Worm (Caenorhabditis elegans): Measurements from ENCODE around the gene T28A11.13.

Gene T28A11.13

ce11 chrV:3230150-3230549, 19.9 kb downstream of the T28A11.13 start:
- TF ChIP-seq T20F7.1 (GFP tag; optimal IDR thresholded peaks at IDR 0.05) (no peak), D1046.2 (GFP tag; IDR thresholded peaks at IDR 0.05) (no peak), lim-7 (GFP tag; IDR thresholded peaks at IDR 0.05) (no peak), F37D6.2 (tag; optimal IDR thresholded peaks at IDR 0.05) (no peak), madf-5 (GFP tag; IDR thresholded peaks at IDR 0.05) (no peak)

- TF ChIP-seq ceh-28 (tag; optimal IDR thresholded peaks at IDR 0.05) (no peak), spr-3 (GFP tag; optimal IDR thresholded peaks at IDR 0.05) (no peak), arid-1 (GFP tag; conservative IDR thresholded peaks at IDR 0.05) (no peak), unc-130 (GFP tag; optimal IDR thresholded peaks at IDR 0.05) (no peak), ama-1 (optimal IDR thresholded peaks at IDR 0.05) (no peak), spr-1 (tag; optimal IDR thresholded peaks at IDR 0.05) (no peak), T26A8.4 (GFP tag; IDR thresholded peaks at IDR 0.05) (no peak), R02D3.7 (tag; optimal IDR thresholded peaks at IDR 0.05) (no peak), sdz-12 (GFP tag; optimal IDR thresholded peaks at IDR 0.05) (no peak), nhr-41 (GFP tag; IDR thresholded peaks at IDR 0.05) (no peak), saeg-2 (GFP tag; IDR thresholded peaks at IDR 0.05) (no peak)
Measured at ce11 chrV:3227373-3227772, 22.7 kb downstream of the T28A11.13 start, which contains the start of gene K08D9.2. K08D9.2 (plus strand) TSS chrV:3227673.

- TF ChIP-seq dmd-9 (GFP tag; IDR thresholded peaks at IDR 0.05), result no peak
- peak in 1 of 2 experiments; percentile 31 for TF ChIP-seq unc-62 (GFP tag; optimal IDR thresholded peaks at IDR 0.05 in 1 of 2)
- no peak for TF ChIP-seq unc-62 (tag; optimal IDR thresholded peaks at IDR 0.05)
Measured at ce11 chrV:3218604-3219003, 31.4 kb downstream of the T28A11.13 start.

- TF ChIP-seq set-16 (GFP tag; IDR thresholded peaks at IDR 0.05) (peak; percentile 78), F44E2.7 (GFP tag; IDR thresholded peaks at IDR 0.05) (no peak), aha-1 (tag) (peak; percentile 9), fos-1 (tag; optimal IDR thresholded peaks at IDR 0.05) (no peak)
Measured at ce11 chrV:3210147-3210546, 39.9 kb downstream of the T28A11.13 start, which contains the start of gene apx-1. apx-1 (plus strand) TSS chrV:3210196.

- peak in 1 of 2 experiments; percentile 82 for TF ChIP-seq unc-62 (GFP tag; optimal IDR thresholded peaks at IDR 0.05 in 1 of 2)
- TF ChIP-seq unc-62 (tag; optimal IDR thresholded peaks at IDR 0.05), result no peak
- no peak for TF ChIP-seq nhr-76 (tag; optimal IDR thresholded peaks at IDR 0.05)
Measured at ce11 chrV:3208940-3209339, 41.1 kb downstream of the T28A11.13 start.

ce11 chrV:3204433-3204832, 45.6 kb downstream of the T28A11.13 start:
- peak in 1 of 2 experiments; percentile 41 for TF ChIP-seq lsy-2 (tag; optimal IDR thresholded peaks at IDR 0.05)
- peak; percentile 36; the same call in 1 of the 2 replicates for TF ChIP-seq lin-38 (GFP tag; IDR thresholded peaks at IDR 0.05)
- no peak for TF ChIP-seq daf-8 (GFP tag; IDR thresholded peaks at IDR 0.05)
- TF ChIP-seq snpc-1.2 (GFP tag; IDR thresholded peaks at IDR 0.05), result peak; percentile 49; the same call in 1 of the 2 replicates
- no peak for TF ChIP-seq lim-7 (GFP tag; IDR thresholded peaks at IDR 0.05)
- peak; percentile 77 for TF ChIP-seq F49E8.2 (tag; optimal IDR thresholded peaks at IDR 0.05; ENCODE audit: borderline replicate concordance)

- TF ChIP-seq T20F7.1 (GFP tag; optimal IDR thresholded peaks at IDR 0.05) (no peak), nhr-28 (tag; optimal IDR thresholded peaks at IDR 0.05) (no peak), dmd-6 (GFP tag; IDR thresholded peaks at IDR 0.05) (no peak), mxl-2 (GFP tag; conservative IDR thresholded peaks at IDR 0.05) (no peak), madf-9 (GFP tag; conservative IDR thresholded peaks at IDR 0.05) (no peak), ceh-32 (tag; optimal IDR thresholded peaks at IDR 0.05; ENCODE audit: poor library complexity) (no peak), fos-1 (tag; optimal IDR thresholded peaks at IDR 0.05) (no peak), nhr-102 (tag; optimal IDR thresholded peaks at IDR 0.05) (no peak), lin-1 (GFP tag; IDR thresholded peaks at IDR 0.05) (no peak), pqm-1 (tag; optimal IDR thresholded peaks at IDR 0.05) (no peak), php-3 (GFP tag; IDR thresholded peaks at IDR 0.05) (no peak), hmg-1.1 (GFP tag; IDR thresholded peaks at IDR 0.05) (no peak)
Measured at ce11 chrV:3200323-3200722, 49.7 kb downstream of the T28A11.13 start, which contains the start of gene K08D9.4. K08D9.4 (minus strand) TSS chrV:3200423.

Data from whole organism, L4 larva.